Fruit fly (Drosophila melanogaster): ENCODE measurements around the gene CG14223.
A peak's percentile ranks its signal among the peaks of the same experiment; 100 is the strongest.

Gene CG14223

dm6 chrX:19663859-19664728 lies at the start of gene CG14223, which contains the start of gene Ssu72:
CG14223 (minus strand) TSS chrX:19663971.
Ssu72 (plus strand) TSS chrX:19664561.
- TF ChIP-seq run (tag; optimal IDR thresholded peaks at IDR 0.05) (no peak), Sin3A (optimal IDR thresholded peaks at IDR 0.05) (peak; percentile 22), grn (GFP tag; optimal IDR thresholded peaks at IDR 0.05) (no peak), CG10543 (GFP tag; optimal IDR thresholded peaks at IDR 0.05) (no peak), CG10267 (tag; optimal IDR thresholded peaks at IDR 0.05) (peak; percentile 86), BEAF-32 (GFP tag; optimal IDR thresholded peaks at IDR 0.05) (peak; percentile 73), gcm2 (GFP tag; optimal IDR thresholded peaks at IDR 0.05) (no peak), stc (GFP tag; IDR thresholded peaks at IDR 0.05) (no peak), CG12391 (tag; optimal IDR thresholded peaks at IDR 0.05) (peak; percentile 3), bigmax (GFP tag; optimal IDR thresholded peaks at IDR 0.05) (no peak), MBD-R2 (GFP tag; IDR thresholded peaks at IDR 0.05) (peak; percentile 45), CG18619 (GFP tag; optimal IDR thresholded peaks at IDR 0.05) (no peak), psq (GFP tag; optimal IDR thresholded peaks at IDR 0.05) (no peak), CG6813 (GFP tag; optimal IDR thresholded peaks at IDR 0.05) (no peak), CG17829 (tag; optimal IDR thresholded peaks at IDR 0.05) (no peak), btn (GFP tag; optimal IDR thresholded peaks at IDR 0.05) (no peak), Ravus (GFP tag; IDR thresholded peaks at IDR 0.05) (no peak), CG15696 (tag; optimal IDR thresholded peaks at IDR 0.05) (no peak), ewg (GFP tag; optimal IDR thresholded peaks at IDR 0.05) (no peak), dm (GFP tag; optimal IDR thresholded peaks at IDR 0.05) (no peak), CG15601 (tag; optimal IDR thresholded peaks at IDR 0.05) (no peak), fu2 (GFP tag; optimal IDR thresholded peaks at IDR 0.05) (no peak), CG7556 (GFP tag; optimal IDR thresholded peaks at IDR 0.05) (no peak), CG1233 (GFP tag; optimal IDR thresholded peaks at IDR 0.05) (no peak), nom (GFP tag; optimal IDR thresholded peaks at IDR 0.05) (no peak), ATbp (GFP tag; optimal IDR thresholded peaks at IDR 0.05) (no peak), CG10431 (GFP tag; optimal IDR thresholded peaks at IDR 0.05) (no peak), onecut (GFP tag; IDR thresholded peaks at IDR 0.05) (peak; percentile 81), CG7963 (GFP tag; IDR thresholded peaks at IDR 0.05; ENCODE audit: partially characterized antibody) (peak; percentile 57; the same call in 1 of the 3 replicates), Kr (GFP tag; optimal IDR thresholded peaks at IDR 0.05) (no peak), CG11504 (tag; optimal IDR thresholded peaks at IDR 0.05) (no peak), gem (tag; optimal IDR thresholded peaks at IDR 0.05) (peak; percentile 13), Side (GFP tag; optimal IDR thresholded peaks at IDR 0.05) (no peak), tap (tag; optimal IDR thresholded peaks at IDR 0.05) (no peak), Hr78 (GFP tag; optimal IDR thresholded peaks at IDR 0.05) (no peak), Dref (GFP tag; IDR thresholded peaks at IDR 0.05) (peak; percentile 66), CG12299 (tag; optimal IDR thresholded peaks at IDR 0.05) (no peak), sc (optimal IDR thresholded peaks at IDR 0.05) (no peak), sc (GFP tag; optimal IDR thresholded peaks at IDR 0.05) (no peak), lab (GFP tag; optimal IDR thresholded peaks at IDR 0.05) (peak; percentile 25), gce (GFP tag; IDR thresholded peaks at IDR 0.05) (no peak), crc (GFP tag; optimal IDR thresholded peaks at IDR 0.05) (no peak), disco-r (GFP tag; optimal IDR thresholded peaks at IDR 0.05) (no peak), CG32767 (GFP tag; IDR thresholded peaks at IDR 0.05) (no peak), dimm (GFP tag; IDR thresholded peaks at IDR 0.05) (no peak), CG17802 (tag; optimal IDR thresholded peaks at IDR 0.05) (no peak), Opbp (GFP tag; IDR thresholded peaks at IDR 0.05; ENCODE audit: partially characterized antibody) (peak; percentile 87), CG4820 (GFP tag; optimal IDR thresholded peaks at IDR 0.05) (no peak), Drgx (GFP tag; IDR thresholded peaks at IDR 0.05) (no peak)

Measured in whole organism, embryonic.